Worm (Caenorhabditis elegans) whole organism, early embryonic: ENCODE measurements around the gene W03G11.2.
A peak's percentile ranks its signal among the peaks of the same experiment; 100 is the strongest.

Source experiments
- B0310.2 ChIP-seq: sonication (generic microtip); optimal IDR thresholded peaks from 2 replicates; lab custom pipeline; 2016; ENCODE audit warnings: mild to moderate bottlenecking, missing genetic modification characterization, missing compliant biosample characterization
- F13C5.2 ChIP-seq: sonication (generic microtip); optimal IDR thresholded peaks from 2 replicates; lab custom pipeline; 2017; ENCODE audit warnings: mild to moderate bottlenecking, missing genetic modification characterization, inconsistent platforms, missing compliant biosample characterization
- aly-1 ChIP-seq: sonication (generic microtip); optimal IDR thresholded peaks from 2 replicates; lab custom pipeline; 2016; ENCODE audit warnings: missing genetic modification characterization, missing compliant biosample characterization
- ama-1 ChIP-seq: fragments of 150-350 bp; optimal IDR thresholded peaks from 2 replicates; lab custom pipeline; 2014
- ceh-13 ChIP-seq: fragments of 200-800 bp; sonication (Bioruptor generic); optimal IDR thresholded peaks from 2 replicates; lab custom pipeline; 2018; ENCODE audit warnings: mild to moderate bottlenecking, missing genetic modification characterization, missing compliant biosample characterization
- ceh-36 ChIP-seq: sonication (generic microtip); optimal IDR thresholded peaks from 2 replicates; lab custom pipeline; 2016; ENCODE audit warnings: missing genetic modification characterization, inconsistent platforms, missing compliant biosample characterization
- ets-7 ChIP-seq: sonication (generic microtip); optimal IDR thresholded peaks from 2 replicates; lab custom pipeline; 2016; ENCODE audit warnings: missing genotype, missing genetic modification characterization, missing compliant biosample characterization
- flt-1 ChIP-seq: fragments of 200-800 bp; sonication (Bioruptor generic); IDR thresholded peaks from 2 replicates; pipeline ENCODE4 v1.3.6; 2022; ENCODE audit warnings: missing genetic modification characterization, missing compliant biosample characterization
- hmbx-1 ChIP-seq: sonication (generic microtip); optimal IDR thresholded peaks from 2 replicates; lab custom pipeline; 2016; ENCODE audit warnings: mild to moderate bottlenecking, missing genetic modification characterization, missing compliant biosample characterization
- hmg-4 ChIP-seq: fragments of 200-800 bp; sonication (Bioruptor generic); optimal IDR thresholded peaks from 2 replicates; lab custom pipeline; 2018; ENCODE audit warnings: mild to moderate bottlenecking, missing genetic modification characterization, missing compliant biosample characterization
- hnd-1 ChIP-seq: sonication (generic microtip); optimal IDR thresholded peaks from 2 replicates; lab custom pipeline; 2016; ENCODE audit warnings: missing genetic modification characterization, missing compliant biosample characterization
- pes-1 ChIP-seq: fragments of 200-800 bp; sonication (Bioruptor generic); IDR thresholded peaks from 2 replicates; pipeline ENCODE4 v1.3.6; 2022; ENCODE audit warnings: missing genetic modification reagents, missing genetic modification characterization, missing compliant biosample characterization
- scrt-1 ChIP-seq: fragments of 200-800 bp; sonication (Bioruptor generic); IDR thresholded peaks from 2 replicates; pipeline ENCODE4 v1.3.6; 2022; ENCODE audit warnings: missing genetic modification characterization, missing compliant biosample characterization
- sea-1 ChIP-seq: fragments of 200-800 bp; sonication (Bioruptor generic); conservative IDR thresholded peaks from 2 replicates; pipeline ENCODE4 v1.3.6; 2022; ENCODE audit warnings: missing genetic modification characterization, missing compliant biosample characterization
- tbx-11 ChIP-seq: fragments of 200-800 bp; sonication (Bioruptor generic); IDR thresholded peaks from 2 replicates; pipeline ENCODE4 v1.3.6; 2022; ENCODE audit warnings: missing genetic modification characterization, missing compliant biosample characterization
- tbx-37 ChIP-seq: fragments of 200-800 bp; sonication (Bioruptor generic); conservative IDR thresholded peaks from 2 replicates; pipeline ENCODE4 v1.3.6; 2022; ENCODE audit warnings: missing genetic modification reagents, missing genetic modification characterization, missing compliant biosample characterization
- tra-4 ChIP-seq: sonication (generic microtip); optimal IDR thresholded peaks from 2 replicates; lab custom pipeline; 2017; ENCODE audit warnings: missing genetic modification characterization, missing compliant biosample characterization

The W03G11.2 gene

DNA sequence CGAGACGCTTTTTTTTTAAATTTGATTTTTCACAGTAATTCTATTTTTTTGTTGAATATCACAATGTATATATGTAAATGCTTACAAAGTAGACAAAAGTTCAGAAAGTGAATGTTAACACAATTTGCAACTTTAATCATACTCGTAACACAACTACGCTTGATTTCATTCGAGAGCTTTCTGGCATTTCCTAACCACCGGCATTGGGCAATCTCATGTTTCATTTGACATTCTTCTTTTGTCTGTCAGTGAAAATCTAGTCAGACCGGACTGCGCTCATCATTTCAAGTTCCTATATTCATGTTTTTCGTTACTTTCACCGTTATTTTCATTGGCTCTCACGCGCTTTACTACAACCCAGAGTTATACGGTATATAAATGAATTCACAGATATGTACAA is 2.8 kb upstream of the W03G11.2 start, which contains the start of gene lgc-14:
Gene lgc-14 (plus strand): TSS at position 301 of the 400 bp plus-strand sequence.
- no peak for TF ChIP-seq pes-1 (GFP tag; lab: Robert Waterston, UW)
- no peak for TF ChIP-seq ceh-36 (tag; lab: Kevin White, UChicago)
- TF ChIP-seq sea-1 (GFP tag; lab: Robert Waterston, UW): no peak
- TF ChIP-seq tbx-37 (GFP tag; lab: Robert Waterston, UW): no peak
- no peak for TF ChIP-seq flt-1 (GFP tag; lab: Robert Waterston, UW)
- no peak for TF ChIP-seq tbx-11 (GFP tag; lab: Robert Waterston, UW)
- TF ChIP-seq ets-7: no peak
- no peak for TF ChIP-seq scrt-1 (GFP tag; lab: Robert Waterston, UW)
- TF ChIP-seq tra-4: no peak
- no peak for TF ChIP-seq aly-1
- no peak for TF ChIP-seq ama-1 (lab: Kevin White, UChicago)
- TF ChIP-seq F13C5.2: no peak
- no peak for TF ChIP-seq hmbx-1 (tag; lab: Kevin White, UChicago)

DNA sequence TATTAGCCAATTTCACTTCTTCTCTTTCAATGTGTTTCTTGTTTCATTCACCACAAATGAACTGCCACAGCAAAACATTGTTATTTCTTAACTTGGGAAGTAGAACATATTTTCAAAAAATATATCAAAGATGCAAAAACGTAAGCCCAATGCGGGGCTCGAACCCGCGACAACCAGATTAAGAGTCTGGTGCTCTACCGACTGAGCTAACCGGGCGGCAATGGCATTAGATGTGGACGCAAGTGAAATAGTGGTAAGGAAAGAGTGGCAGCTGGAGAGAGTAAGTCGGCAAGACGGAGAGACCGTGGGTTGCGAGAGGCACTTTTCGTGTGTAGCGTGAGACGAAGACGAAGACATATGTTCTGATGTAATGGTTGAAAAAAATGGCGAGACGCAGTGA is 2.4 kb downstream of the W03G11.2 start:
- peak; percentile 88 for TF ChIP-seq hmbx-1 (tag; lab: Kevin White, UChicago)
- TF ChIP-seq ceh-36 (tag; lab: Kevin White, UChicago): peak; percentile 98
- TF ChIP-seq flt-1 (GFP tag; lab: Robert Waterston, UW): peak; percentile 99
- TF ChIP-seq tra-4: peak; percentile 86
- TF ChIP-seq F13C5.2: peak; percentile 99
- TF ChIP-seq ama-1 (lab: Kevin White, UChicago): no peak
- TF ChIP-seq sea-1 (GFP tag; lab: Robert Waterston, UW): peak; percentile 97
- TF ChIP-seq scrt-1 (GFP tag; lab: Robert Waterston, UW): peak; percentile 99
- TF ChIP-seq ets-7: peak; percentile 94
- peak; percentile 99 for TF ChIP-seq pes-1 (GFP tag; lab: Robert Waterston, UW)
- peak; percentile 97 for TF ChIP-seq aly-1
- TF ChIP-seq tbx-11 (GFP tag; lab: Robert Waterston, UW): peak; percentile 99
- TF ChIP-seq ceh-13 (GFP tag; lab: Kevin White, UChicago): peak; percentile 97
- TF ChIP-seq tbx-37 (GFP tag; lab: Robert Waterston, UW): peak; percentile 99
- TF ChIP-seq hmg-4 (GFP tag; lab: Kevin White, UChicago): no peak
- TF ChIP-seq hnd-1 (tag; lab: Kevin White, UChicago): peak; percentile 93
- peak; percentile 95 for TF ChIP-seq B0310.2

DNA sequence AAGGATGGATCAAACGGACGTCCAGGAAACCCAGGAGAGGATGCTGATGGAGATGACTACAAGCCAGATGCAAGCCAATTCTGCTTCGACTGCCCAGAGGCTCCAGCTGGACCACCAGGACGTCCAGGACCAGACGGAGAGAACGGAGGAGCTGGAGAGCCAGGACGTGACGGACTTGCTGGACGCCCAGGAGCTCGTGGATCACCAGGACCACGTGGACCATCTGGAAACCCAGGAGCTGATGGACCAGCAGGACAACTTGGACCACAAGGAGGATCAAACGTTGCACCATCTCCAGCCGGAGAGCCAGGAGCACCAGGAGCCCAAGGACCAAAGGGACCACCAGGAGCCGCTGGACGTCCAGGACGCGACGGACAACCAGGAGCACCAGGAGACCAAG is 3.0 kb downstream of the W03G11.2 start:
- TF ChIP-seq F13C5.2 (no peak), ama-1 (lab: Kevin White, UChicago) (no peak), hmg-4 (GFP tag; lab: Kevin White, UChicago) (no peak), hnd-1 (tag; lab: Kevin White, UChicago) (no peak), flt-1 (GFP tag; lab: Robert Waterston, UW) (no peak), tra-4 (no peak), aly-1 (no peak), ceh-36 (tag; lab: Kevin White, UChicago) (no peak), tbx-11 (GFP tag; lab: Robert Waterston, UW) (no peak), scrt-1 (GFP tag; lab: Robert Waterston, UW) (no peak), ets-7 (no peak), ceh-13 (GFP tag; lab: Kevin White, UChicago) (no peak)

DNA sequence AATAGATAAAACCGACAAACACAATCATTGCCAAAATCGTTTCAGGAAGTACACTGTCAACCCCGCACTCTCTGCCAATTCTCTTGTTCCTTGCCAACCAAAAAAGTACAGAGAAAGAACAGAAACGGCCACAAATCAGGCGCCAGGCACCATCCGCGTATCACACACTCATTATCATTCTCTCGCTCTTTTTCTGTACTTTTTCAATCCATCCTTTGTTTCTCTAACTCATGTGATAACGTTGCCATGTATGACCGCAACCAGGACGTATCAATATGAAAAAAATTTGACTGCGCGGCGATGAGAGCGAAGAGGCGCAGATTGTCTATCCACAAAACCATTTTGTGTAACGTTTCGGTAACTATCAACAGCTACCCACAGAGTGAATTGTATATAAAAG is 3.8 kb downstream of the W03G11.2 start, which contains the start of gene col-181:
Gene col-181 (plus strand): TSS at position 301 of the 400 bp plus-strand sequence.
- TF ChIP-seq ets-7 (no peak), ceh-36 (tag; lab: Kevin White, UChicago) (no peak), scrt-1 (GFP tag; lab: Robert Waterston, UW) (no peak), tbx-11 (GFP tag; lab: Robert Waterston, UW) (no peak), hmbx-1 (tag; lab: Kevin White, UChicago) (no peak), aly-1 (no peak), hmg-4 (GFP tag; lab: Kevin White, UChicago) (no peak), ama-1 (lab: Kevin White, UChicago) (no peak), tra-4 (no peak), hnd-1 (tag; lab: Kevin White, UChicago) (no peak), F13C5.2 (no peak), ceh-13 (GFP tag; lab: Kevin White, UChicago) (no peak), flt-1 (GFP tag; lab: Robert Waterston, UW) (no peak), B0310.2 (no peak), pes-1 (GFP tag; lab: Robert Waterston, UW) (no peak), tbx-37 (GFP tag; lab: Robert Waterston, UW) (no peak), sea-1 (GFP tag; lab: Robert Waterston, UW) (no peak)

DNA sequence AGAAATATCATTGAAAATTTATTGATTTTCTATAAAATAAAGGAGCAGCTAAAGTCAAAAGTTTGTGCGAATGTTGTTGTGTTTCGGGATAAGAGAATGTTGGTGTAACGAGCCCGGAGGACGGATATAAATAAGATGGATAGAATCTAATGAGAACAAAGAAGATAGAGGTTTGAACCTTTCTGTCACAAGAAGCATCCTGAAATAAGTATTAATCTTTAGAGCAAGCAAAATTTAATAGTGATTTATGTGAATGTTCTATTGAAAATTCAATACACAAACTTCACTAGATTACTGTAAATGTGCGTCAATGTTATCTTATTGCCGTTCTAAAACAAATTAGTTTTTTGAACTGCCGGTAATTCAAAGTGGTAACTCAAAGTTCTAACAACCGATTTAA is 4.7 kb downstream of the W03G11.2 start, which contains the start of gene W03G11.3:
Gene W03G11.3 (minus strand): TSS at position 101 of the 400 bp plus-strand sequence.
- TF ChIP-seq hmbx-1 (tag; lab: Kevin White, UChicago): no peak
- no peak for TF ChIP-seq ets-7
- no peak for TF ChIP-seq ama-1 (lab: Kevin White, UChicago)
- no peak for TF ChIP-seq ceh-13 (GFP tag; lab: Kevin White, UChicago)
- no peak for TF ChIP-seq F13C5.2
- TF ChIP-seq ceh-36 (tag; lab: Kevin White, UChicago): no peak

DNA sequence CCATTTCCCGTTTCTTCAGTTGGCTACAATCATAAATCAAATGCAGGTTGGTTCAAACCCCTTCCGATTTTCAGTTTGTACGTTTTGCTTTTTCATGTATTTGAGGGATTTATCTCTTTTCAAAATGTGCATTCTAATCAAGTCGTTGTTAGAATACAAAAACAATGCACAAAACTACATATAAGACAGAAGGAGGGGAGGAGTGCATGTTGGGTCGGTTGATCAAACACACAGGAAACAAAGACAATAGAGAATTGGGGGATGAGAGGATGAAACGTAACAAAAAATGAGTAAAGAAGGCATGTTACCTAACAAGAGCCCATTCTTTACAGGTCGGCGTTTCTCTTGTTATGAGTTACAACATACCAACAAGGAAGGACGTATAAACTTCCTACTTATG is 10.4 kb downstream of the W03G11.2 start:
- TF ChIP-seq aly-1 (no peak), sea-1 (GFP tag; lab: Robert Waterston, UW) (no peak), hmbx-1 (tag; lab: Kevin White, UChicago) (no peak), tra-4 (no peak), flt-1 (GFP tag; lab: Robert Waterston, UW) (no peak), ceh-13 (GFP tag; lab: Kevin White, UChicago) (no peak), hnd-1 (tag; lab: Kevin White, UChicago) (no peak), ceh-36 (tag; lab: Kevin White, UChicago) (no peak), scrt-1 (GFP tag; lab: Robert Waterston, UW) (no peak)

DNA sequence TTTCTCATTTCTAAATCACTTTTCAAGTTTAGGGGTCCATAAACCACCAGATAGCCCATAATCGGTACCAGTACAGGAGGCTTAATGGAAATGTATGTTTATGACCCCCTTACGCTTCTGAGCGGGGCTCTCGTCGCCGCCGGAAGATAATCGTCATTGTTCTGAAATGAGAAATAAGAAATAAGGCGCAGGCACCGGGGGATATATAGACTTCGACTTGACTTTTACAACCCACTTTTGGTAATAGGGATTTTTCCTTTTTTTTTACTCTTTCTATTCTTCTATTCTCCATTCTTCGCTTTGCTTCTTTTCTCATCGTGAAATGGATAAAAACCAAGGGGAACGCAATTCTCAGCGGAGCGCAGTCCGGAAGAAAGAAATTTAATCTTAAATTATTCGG is 13.2 kb downstream of the W03G11.2 start:
- TF ChIP-seq pes-1 (GFP tag; lab: Robert Waterston, UW) (no peak), hmbx-1 (tag; lab: Kevin White, UChicago) (no peak), sea-1 (GFP tag; lab: Robert Waterston, UW) (no peak), B0310.2 (no peak), flt-1 (GFP tag; lab: Robert Waterston, UW) (no peak), ceh-13 (GFP tag; lab: Kevin White, UChicago) (no peak), ceh-36 (tag; lab: Kevin White, UChicago) (no peak), tra-4 (no peak), ama-1 (lab: Kevin White, UChicago) (no peak), ets-7 (no peak), tbx-37 (GFP tag; lab: Robert Waterston, UW) (no peak), hnd-1 (tag; lab: Kevin White, UChicago) (no peak), scrt-1 (GFP tag; lab: Robert Waterston, UW) (no peak), aly-1 (no peak), F13C5.2 (no peak), hmg-4 (GFP tag; lab: Kevin White, UChicago) (no peak), tbx-11 (GFP tag; lab: Robert Waterston, UW) (no peak)
